Fruit fly (Drosophila melanogaster): Measurements from ENCODE around the gene ERp44.

ERp44 gene

DNA sequence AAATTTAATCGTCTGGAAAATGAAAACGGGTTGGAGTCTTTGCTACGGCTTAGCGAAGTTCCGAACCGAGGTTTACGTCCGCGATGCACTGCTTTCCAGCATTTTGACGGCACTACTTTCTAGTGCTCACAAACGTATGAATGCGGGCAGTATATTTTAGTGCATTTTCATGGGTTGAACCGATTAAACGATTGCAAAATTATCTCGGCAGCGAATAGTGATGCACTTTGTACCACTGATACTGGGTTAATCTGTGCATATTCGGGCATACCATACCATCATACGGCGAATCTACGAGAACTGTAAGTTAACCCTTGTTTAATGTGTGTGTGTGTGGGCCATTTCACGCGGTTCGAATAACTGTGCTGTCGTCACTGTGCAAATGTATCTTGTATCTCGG lies 26.7 kb downstream of the ERp44 start, which contains the start of gene Mfe2 (continued):
- peak; percentile 50 to 57 for TF ChIP-seq Pdp1 (GFP tag; optimal IDR thresholded peaks at IDR 0.05)
- peak; percentile 7 for TF ChIP-seq Elba2 (GFP tag; optimal IDR thresholded peaks at IDR 0.05)
- TF ChIP-seq ftz-f1 (GFP tag; optimal IDR thresholded peaks at IDR 0.05) = peak; percentile 11
- TF ChIP-seq ttk (GFP tag; IDR thresholded peaks at IDR 0.05) = no peak
- TF ChIP-seq CG4360 (GFP tag; IDR thresholded peaks at IDR 0.05) = no peak
- TF ChIP-seq nau (GFP tag; optimal IDR thresholded peaks at IDR 0.05) = peak; percentile 2
- TF ChIP-seq CG11723 (GFP tag; optimal IDR thresholded peaks at IDR 0.05) = no peak
- no peak for TF ChIP-seq sd (tag; optimal IDR thresholded peaks at IDR 0.05)
- peak; percentile 89 for TF ChIP-seq vvl (GFP tag; IDR thresholded peaks at IDR 0.05)
- TF ChIP-seq gsb-n (tag; optimal IDR thresholded peaks at IDR 0.05) = peak; percentile 17
- TF ChIP-seq Adf1 (GFP tag; IDR thresholded peaks at IDR 0.05) = peak; percentile 37; the same call in 1 of the 2 replicates
- no peak for TF ChIP-seq CG12104 (GFP tag; optimal IDR thresholded peaks at IDR 0.05)
- TF ChIP-seq Hr39 (optimal IDR thresholded peaks at IDR 0.05) = no peak
- peak; percentile 32 for TF ChIP-seq sug (tag; optimal IDR thresholded peaks at IDR 0.05)
- peak; percentile 7 for TF ChIP-seq CG4328 (GFP tag; optimal IDR thresholded peaks at IDR 0.05)
- peak; percentile 48; the same call in 1 of the 2 replicates for TF ChIP-seq CG13287 (GFP tag; IDR thresholded peaks at IDR 0.05; ENCODE audit: partially characterized antibody)
- no peak for TF ChIP-seq CG34422 (GFP tag; IDR thresholded peaks at IDR 0.05)
- TF ChIP-seq CG32532 (GFP tag; IDR thresholded peaks at IDR 0.05) = peak; percentile 44; the same call in 1 of the 2 replicates
- TF ChIP-seq CG18619 (GFP tag; optimal IDR thresholded peaks at IDR 0.05) = peak; percentile 34
- TF ChIP-seq H15 (GFP tag; IDR thresholded peaks at IDR 0.05) = peak; percentile 24; the same call in 1 of the 3 replicates
- TF ChIP-seq ase (GFP tag; IDR thresholded peaks at IDR 0.05) = no peak
- TF ChIP-seq CG6854 (GFP tag; optimal IDR thresholded peaks at IDR 0.05) = no peak
- no peak for TF ChIP-seq dmrt11E (tag; optimal IDR thresholded peaks at IDR 0.05)
- TF ChIP-seq dimm (GFP tag; IDR thresholded peaks at IDR 0.05) = no peak
- no peak for TF ChIP-seq Opbp (GFP tag; IDR thresholded peaks at IDR 0.05; ENCODE audit: partially characterized antibody)
- no peak for TF ChIP-seq aop (GFP tag; IDR thresholded peaks at IDR 0.05)
- peak; percentile 29 for TF ChIP-seq Sin3A (optimal IDR thresholded peaks at IDR 0.05)
- TF ChIP-seq twi (tag; optimal IDR thresholded peaks at IDR 0.05) = no peak
- TF ChIP-seq CG10366 (GFP tag; IDR thresholded peaks at IDR 0.05) = no peak
- no peak for TF ChIP-seq wdn (GFP tag; IDR thresholded peaks at IDR 0.05)
- TF ChIP-seq Kr (GFP tag; optimal IDR thresholded peaks at IDR 0.05) = no peak
- TF ChIP-seq CG2116 (GFP tag; optimal IDR thresholded peaks at IDR 0.05) = peak; percentile 65
- TF ChIP-seq CG31224 (GFP tag; IDR thresholded peaks at IDR 0.05) = no peak
- no peak for TF ChIP-seq da (GFP tag; optimal IDR thresholded peaks at IDR 0.05)
- no peak for TF ChIP-seq corto (GFP tag; optimal IDR thresholded peaks at IDR 0.05)
- no peak for TF ChIP-seq lab (GFP tag; optimal IDR thresholded peaks at IDR 0.05)
- TF ChIP-seq HLH54F (GFP tag; optimal IDR thresholded peaks at IDR 0.05) = peak; percentile 74
- TF ChIP-seq shn (GFP tag; optimal IDR thresholded peaks at IDR 0.05) = peak; percentile 58
- TF ChIP-seq CrebB (tag; optimal IDR thresholded peaks at IDR 0.05) = no peak
- TF ChIP-seq Side (GFP tag; optimal IDR thresholded peaks at IDR 0.05) = peak; percentile 59
- peak; percentile 65; the same call in 1 of the 3 replicates for TF ChIP-seq ci (GFP tag; IDR thresholded peaks at IDR 0.05)
- peak; percentile 36; the same call in 1 of the 2 replicates for TF ChIP-seq Scr (GFP tag; IDR thresholded peaks at IDR 0.05; ENCODE audit: partially characterized antibody)
- no peak for TF ChIP-seq fd96Cb (tag; optimal IDR thresholded peaks at IDR 0.05)
- peak; percentile 38 for TF ChIP-seq CG17912 (GFP tag; optimal IDR thresholded peaks at IDR 0.05)
- no peak for TF ChIP-seq NK7.1 (GFP tag; optimal IDR thresholded peaks at IDR 0.05)
- no peak for TF ChIP-seq croc (GFP tag; conservative IDR thresholded peaks at IDR 0.05)
- peak; percentile 42 for TF ChIP-seq CG8924 (tag; optimal IDR thresholded peaks at IDR 0.05)
- peak; percentile 15 for TF ChIP-seq CG13123 (GFP tag; optimal IDR thresholded peaks at IDR 0.05)
- TF ChIP-seq unpg (GFP tag; optimal IDR thresholded peaks at IDR 0.05) = peak; percentile 36
- TF ChIP-seq CG7556 (GFP tag; optimal IDR thresholded peaks at IDR 0.05) = peak; percentile 19
- no peak for TF ChIP-seq Ravus (GFP tag; IDR thresholded peaks at IDR 0.05)
- TF ChIP-seq Trl (optimal IDR thresholded peaks at IDR 0.05) = no peak
- peak; percentile 73 for TF ChIP-seq Trl (GFP tag; optimal IDR thresholded peaks at IDR 0.05)

Measured in whole organism, embryonic.